Fruit fly (Drosophila melanogaster) whole organism, embryonic: ENCODE measurements around the gene CG46335.

Source experiments
- Atf-2 ChIP-seq: fragments of 200-800 bp; sonication (Bioruptor generic); optimal IDR thresholded peaks from 2 replicates; lab custom pipeline; 2016; ENCODE audit warnings: missing biosample characterization, missing genetic modification characterization
- BEAF-32 ChIP-seq: fragments of 200-800 bp; sonication (Bioruptor generic); optimal IDR thresholded peaks from 3 replicates; lab custom pipeline; 2017; ENCODE audit warnings: missing biosample characterization, missing genetic modification characterization, mild to moderate bottlenecking, moderate library complexity, missing genetic modification reagents
- CG11504 ChIP-seq: fragments of 200-800 bp; sonication (Bioruptor generic); optimal IDR thresholded peaks from 3 replicates; lab custom pipeline; 2019; ENCODE audit warnings: missing biosample characterization, mild to moderate bottlenecking, missing genetic modification characterization, moderate library complexity
- CG12071 ChIP-seq: fragments of 200-800 bp; sonication (Bioruptor generic); optimal IDR thresholded peaks from 3 replicates; lab custom pipeline; 2018; ENCODE audit warnings: missing biosample characterization, mild to moderate bottlenecking, missing genetic modification characterization
- CG13424 ChIP-seq: fragments of 200-800 bp; sonication (Bioruptor generic); optimal IDR thresholded peaks from 2 replicates; lab custom pipeline; 2019; ENCODE audit warnings: missing biosample characterization, mild to moderate bottlenecking, missing genetic modification characterization, moderate library complexity
- CG14050 ChIP-seq: fragments of 200-800 bp; sonication (Bioruptor generic); IDR thresholded peaks from 3 replicates; pipeline ENCODE4 v1.3.6; 2022; ENCODE audit warnings: missing biosample characterization, missing genetic modification characterization
- CG17328 ChIP-seq: fragments of 200-800 bp; sonication (Bioruptor generic); IDR thresholded peaks from 2 replicates; pipeline ENCODE4 v1.3.6; 2022; ENCODE audit warnings: missing biosample characterization, missing genetic modification characterization
- CG17361 ChIP-seq: fragments of 200-800 bp; sonication (Bioruptor generic); IDR thresholded peaks from 3 replicates; pipeline ENCODE4 v1.3.6; 2022; ENCODE audit warnings: missing biosample characterization, missing genetic modification characterization
- CG2199 ChIP-seq: fragments of 200-800 bp; sonication (Bioruptor generic); IDR thresholded peaks from 3 replicates; pipeline ENCODE4 v1.3.6; 2022; ENCODE audit warnings: missing biosample characterization, missing genetic modification characterization
- CG2712 ChIP-seq: fragments of 200-800 bp; optimal IDR thresholded peaks from 3 replicates; lab custom pipeline; 2019; ENCODE audit warnings: missing biosample characterization, mild to moderate bottlenecking, missing genetic modification characterization, moderate library complexity
- CG30431 ChIP-seq: fragments of 200-800 bp; sonication (Bioruptor generic); optimal IDR thresholded peaks from 2 replicates; lab custom pipeline; 2017; ENCODE audit warnings: missing biosample characterization, missing genetic modification characterization
- CG33557 ChIP-seq: fragments of 200-800 bp; sonication (Bioruptor generic); optimal IDR thresholded peaks from 2 replicates; lab custom pipeline; 2019; ENCODE audit warnings: missing biosample characterization, mild to moderate bottlenecking, missing genetic modification characterization, moderate library complexity
- CG4707 ChIP-seq: fragments of 200-800 bp; sonication (Bioruptor generic); optimal IDR thresholded peaks from 2 replicates; lab custom pipeline; 2018; ENCODE audit warnings: missing biosample characterization, mild to moderate bottlenecking, missing genetic modification characterization, moderate library complexity
- CG8281 ChIP-seq: fragments of 200-800 bp; sonication (Bioruptor generic); optimal IDR thresholded peaks from 2 replicates; lab custom pipeline; 2018; ENCODE audit warnings: missing biosample characterization, mild to moderate bottlenecking, missing genetic modification characterization, moderate library complexity
- CG8924 ChIP-seq: fragments of 200-800 bp; optimal IDR thresholded peaks from 3 replicates; lab custom pipeline; 2019; ENCODE audit warnings: missing biosample characterization, mild to moderate bottlenecking, missing genetic modification characterization, moderate library complexity
- CG9609 ChIP-seq: fragments of 200-800 bp; sonication (Bioruptor generic); optimal IDR thresholded peaks from 3 replicates; lab custom pipeline; 2016; ENCODE audit warnings: missing biosample characterization, missing genetic modification characterization
- CG9817 ChIP-seq: fragments of 200-800 bp; sonication (Bioruptor generic); optimal IDR thresholded peaks from 2 replicates; lab custom pipeline; 2018; ENCODE audit warnings: missing biosample characterization, mild to moderate bottlenecking, missing genetic modification characterization, moderate library complexity
- Deaf1 ChIP-seq: fragments of 200-800 bp; optimal IDR thresholded peaks from 3 replicates; lab custom pipeline; 2019; ENCODE audit warnings: missing biosample characterization, mild to moderate bottlenecking, missing genetic modification characterization, moderate library complexity
- Elba2 ChIP-seq: fragments of 200-800 bp; sonication (Bioruptor generic); optimal IDR thresholded peaks from 3 replicates; lab custom pipeline; 2016; ENCODE audit warnings: missing biosample characterization, missing genetic modification characterization
- HHEX ChIP-seq: fragments of 200-800 bp; sonication (Bioruptor generic); optimal IDR thresholded peaks from 3 replicates; lab custom pipeline; 2017; ENCODE audit warnings: missing biosample characterization, mild to moderate bottlenecking, missing genetic modification characterization, missing genetic modification reagents
- HLH54F ChIP-seq: fragments of 200-800 bp; sonication (Bioruptor generic); optimal IDR thresholded peaks from 3 replicates; lab custom pipeline; 2016; ENCODE audit warnings: missing biosample characterization, missing genetic modification characterization
- Hey ChIP-seq: fragments of 200-800 bp; sonication (Bioruptor generic); optimal IDR thresholded peaks from 3 replicates; lab custom pipeline; 2018; ENCODE audit warnings: missing biosample characterization, mild to moderate bottlenecking, missing genetic modification characterization
- HmgD ChIP-seq: fragments of 200-800 bp; sonication (Bioruptor generic); optimal IDR thresholded peaks from 3 replicates; lab custom pipeline; 2016; ENCODE audit warnings: missing biosample characterization, missing genetic modification characterization
- Mes4 ChIP-seq: fragments of 200-800 bp; sonication (Bioruptor generic); optimal IDR thresholded peaks from 2 replicates; lab custom pipeline; 2016; ENCODE audit warnings: missing biosample characterization, missing genetic modification characterization
- NC2α ChIP-seq: fragments of 200-800 bp; sonication (Bioruptor generic); optimal IDR thresholded peaks from 2 replicates; lab custom pipeline; 2016; ENCODE audit warnings: missing biosample characterization, missing genetic modification characterization
- Neu2 ChIP-seq: fragments of 200-800 bp; sonication (Bioruptor generic); optimal IDR thresholded peaks from 3 replicates; lab custom pipeline; 2016; ENCODE audit warnings: missing biosample characterization, missing genetic modification characterization, borderline replicate concordance
- Nf-YA ChIP-seq: fragments of 200-800 bp; sonication (Bioruptor generic); IDR thresholded peaks from 2 replicates; pipeline ENCODE4 v1.3.6; 2022; ENCODE audit warnings: missing biosample characterization, missing genetic modification characterization
- Optix ChIP-seq: fragments of 200-800 bp; sonication (Bioruptor generic); IDR thresholded peaks from 3 replicates; pipeline ENCODE4 v1.3.6; 2022; ENCODE audit warnings: missing biosample characterization, missing genetic modification characterization
- Ptx1 ChIP-seq: fragments of 200-800 bp; sonication (Bioruptor generic); IDR thresholded peaks from 2 replicates; pipeline ENCODE4 v1.3.6; 2022; ENCODE audit warnings: missing biosample characterization, missing genetic modification characterization
- Scr ChIP-seq: fragments of 200-800 bp; sonication (Bioruptor generic); IDR thresholded peaks from 2 replicates; pipeline ENCODE4 v1.3.6; 2022; ENCODE audit warnings: missing biosample characterization, missing genetic modification characterization; ENCODE audit not compliant: partially characterized antibody
- Sox100B ChIP-seq: fragments of 200-800 bp; sonication (Bioruptor generic); optimal IDR thresholded peaks from 3 replicates; lab custom pipeline; 2018; ENCODE audit warnings: missing biosample characterization, mild to moderate bottlenecking, missing genetic modification characterization
- Stat92E ChIP-seq, 3 experiments: fragments of >200 bp in 2 of 3; fragments of 200-800 bp in 1 of 3; sonication (Bioruptor generic) in 1 of 3; optimal IDR thresholded peaks; 2 replicates each; lab custom pipeline; 2017 to 2019; ENCODE audit warnings: missing biosample characterization in 3 of 3, missing genetic modification characterization in 3 of 3, mild to moderate bottlenecking in 1 of 3, moderate library complexity in 1 of 3
- YL-1 ChIP-seq: fragments of 200-800 bp; sonication (Bioruptor generic); optimal IDR thresholded peaks from 3 replicates; lab custom pipeline; 2017; ENCODE audit warnings: missing biosample characterization, mild to moderate bottlenecking, missing genetic modification characterization
- aop ChIP-seq: fragments of 200-800 bp; sonication (Bioruptor generic); IDR thresholded peaks from 2 replicates; pipeline ENCODE4 v1.3.6; 2022; ENCODE audit warnings: missing biosample characterization, missing genetic modification characterization
- bab2 ChIP-seq: fragments of 200-800 bp; sonication (Bioruptor generic); optimal IDR thresholded peaks from 2 replicates; lab custom pipeline; 2016; ENCODE audit warnings: missing biosample characterization, missing genetic modification characterization
- bcd ChIP-seq: fragments of 200-800 bp; sonication (Bioruptor generic); optimal IDR thresholded peaks from 2 replicates; lab custom pipeline; 2017; ENCODE audit warnings: missing biosample characterization, mild to moderate bottlenecking, missing genetic modification characterization
- dmrt11E ChIP-seq: fragments of 200-800 bp; sonication (Bioruptor generic); optimal IDR thresholded peaks from 3 replicates; lab custom pipeline; 2018; ENCODE audit warnings: missing biosample characterization, mild to moderate bottlenecking, missing genetic modification characterization, moderate library complexity
- gem ChIP-seq: fragments of 200-800 bp; sonication (Bioruptor generic); optimal IDR thresholded peaks from 2 replicates; lab custom pipeline; 2019; ENCODE audit warnings: missing biosample characterization, mild to moderate bottlenecking, missing genetic modification characterization, moderate library complexity
- gsb ChIP-seq: fragments of 200-800 bp; sonication (Bioruptor generic); IDR thresholded peaks from 2 replicates; pipeline ENCODE4 v1.3.6; 2022; ENCODE audit warnings: missing biosample characterization, missing genetic modification characterization
- hb ChIP-seq: fragments of 200-800 bp; sonication (Bioruptor generic); IDR thresholded peaks from 3 replicates; pipeline ENCODE4 v1.3.6; 2022; ENCODE audit warnings: missing biosample characterization, missing genetic modification characterization; ENCODE audit not compliant: partially characterized antibody
- hkb ChIP-seq, 2 experiments: fragments of 200-800 bp in 1 of 2; fragments of >200 bp in 1 of 2; sonication (Bioruptor generic) in 1 of 2; IDR thresholded peaks in 1 of 2; optimal IDR thresholded peaks in 1 of 2; 2 replicates each; pipeline versions ENCODE4 v1.3.6 to Lab custom; 2017 to 2022; ENCODE audit warnings: missing biosample characterization in 1 of 2, missing genetic modification characterization in 1 of 2
- lmd ChIP-seq: fragments of 200-800 bp; sonication (Bioruptor generic); IDR thresholded peaks from 2 replicates; pipeline ENCODE4 v1.3.6; 2022; ENCODE audit warnings: missing biosample characterization, missing genetic modification characterization
- nerfin-2 ChIP-seq: fragments of 200-800 bp; sonication (Bioruptor generic); IDR thresholded peaks from 2 replicates; pipeline ENCODE4 v1.3.6; 2022; ENCODE audit warnings: missing biosample characterization, missing genetic modification characterization; ENCODE audit not compliant: partially characterized antibody
- onecut ChIP-seq: fragments of 200-800 bp; sonication (Bioruptor generic); IDR thresholded peaks from 2 replicates; pipeline ENCODE4 v1.3.6; 2022; ENCODE audit warnings: missing biosample characterization, missing genetic modification characterization
- pan ChIP-seq, 4 experiments: fragments of >200 bp in 3 of 4; fragments of 200-800 bp in 1 of 4; sonication (Bioruptor generic) in 1 of 4; optimal IDR thresholded peaks in 3 of 4; IDR thresholded peaks in 1 of 4; 2 replicates each; pipeline versions ENCODE4 v1.3.6 to Lab custom; 2017 to 2022; ENCODE audit warnings: missing biosample characterization in 2 of 4, missing genetic modification characterization in 2 of 4, mixed read lengths in 1 of 4
- sens-2 ChIP-seq: fragments of 200-800 bp; sonication (Bioruptor generic); IDR thresholded peaks from 2 replicates; pipeline ENCODE4 v1.3.6; 2022; ENCODE audit warnings: missing biosample characterization, missing genetic modification characterization
- shn ChIP-seq: fragments of 200-800 bp; sonication (Bioruptor generic); optimal IDR thresholded peaks from 3 replicates; lab custom pipeline; 2016; ENCODE audit warnings: missing biosample characterization, missing genetic modification characterization
- ssp ChIP-seq: fragments of 200-800 bp; sonication (Bioruptor generic); IDR thresholded peaks from 2 replicates; pipeline ENCODE4 v1.3.6; 2022; ENCODE audit warnings: missing biosample characterization, missing genetic modification characterization
- vvl ChIP-seq: fragments of 200-800 bp; sonication (Bioruptor generic); IDR thresholded peaks from 2 replicates; pipeline ENCODE4 v1.3.6; 2022; ENCODE audit warnings: missing biosample characterization, missing genetic modification characterization

CG46335 gene

DNA sequence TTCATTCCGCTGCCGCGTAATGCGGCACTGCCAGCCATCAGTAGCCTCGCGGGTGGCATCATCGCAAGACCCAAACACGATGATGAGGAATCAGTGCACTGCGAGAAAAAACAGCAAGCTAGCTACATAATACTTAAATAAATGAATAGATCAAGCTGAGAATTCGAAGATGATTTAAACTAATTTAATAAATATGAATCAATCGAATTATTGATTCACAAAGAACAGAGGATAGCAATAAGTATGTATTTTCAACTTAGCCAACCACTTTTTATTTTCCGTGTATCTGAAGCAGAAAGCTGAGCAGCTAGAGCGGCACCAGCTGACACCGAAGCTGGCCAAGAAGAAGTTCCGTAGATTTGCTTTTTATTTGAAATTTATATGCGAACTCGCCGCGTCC, 44.7 kb upstream of the CG46335 start (continued):
- TF ChIP-seq hkb (optimal IDR thresholded peaks at IDR 0.05; lab: Kevin White, UChicago) (no peak), hkb (GFP tag; IDR thresholded peaks at IDR 0.05; lab: Robert Waterston, UW) (peak; percentile 37; the same call in 1 of the 2 replicates), bcd (no peak), bab2 (GFP tag; lab: Kevin White, UChicago) (no peak), Nf-YA (no peak), CG2199 (0 out of 3 replicates have a peak, but pooled peaks have one; percentile 23), CG12071 (GFP tag; lab: Kevin White, UChicago) (no peak), Ptx1 (GFP tag; lab: Robert Waterston, UW) (0 out of 2 replicates have a peak, but pooled peaks have one; percentile 19), CG8924 (tag; lab: Kevin White, UChicago) (no peak), Optix (GFP tag; lab: Robert Waterston, UW) (no peak), HmgD (GFP tag; lab: Kevin White, UChicago) (no peak), Elba2 (no peak), onecut (peak; percentile 30; the same call in 1 of the 2 replicates), nerfin-2 (GFP tag; lab: Robert Waterston, UW) (no peak), ssp (no peak), CG33557 (no peak), shn (GFP tag; lab: Kevin White, UChicago) (no peak), dmrt11E (tag; lab: Kevin White, UChicago) (no peak), vvl (peak; percentile 40; the same call in 1 of the 2 replicates), HHEX (GFP tag; lab: Kevin White, UChicago) (no peak), Deaf1 (tag; lab: Kevin White, UChicago) (no peak), NC2α (no peak), Stat92E (GFP tag; optimal IDR thresholded peaks at IDR 0.05; lab: Kevin White, UChicago) (no peak), CG30431 (GFP tag; lab: Kevin White, UChicago) (no peak), CG17361 (GFP tag; lab: Robert Waterston, UW) (0 out of 3 replicates have a peak, but pooled peaks have one; percentile 21), CG9817 (tag; lab: Kevin White, UChicago) (no peak), HLH54F (GFP tag; lab: Kevin White, UChicago) (no peak), Mes4 (GFP tag; lab: Kevin White, UChicago) (no peak), CG4707 (no peak), gem (tag; lab: Kevin White, UChicago) (peak; percentile 38), lmd (GFP tag; lab: Robert Waterston, UW) (peak; percentile 18; the same call in 1 of the 2 replicates), gsb (GFP tag; lab: Robert Waterston, UW) (no peak), CG9609 (no peak), CG11504 (peak; percentile 46), pan (optimal IDR thresholded peaks at IDR 0.05; lab: Kevin White, UChicago) (no peak), pan (GFP tag; optimal IDR thresholded peaks at IDR 0.05 in 1 of 2, IDR thresholded peaks at IDR 0.05 in 1 of 2) (peak in 1 of 2 experiments; percentile 7), sens-2 (GFP tag; lab: Robert Waterston, UW) (no peak), CG8281 (tag; lab: Kevin White, UChicago) (no peak), BEAF-32 (GFP tag; lab: Kevin White, UChicago) (no peak), CG13424 (tag; lab: Kevin White, UChicago) (peak; percentile 17), hb (GFP tag; lab: Robert Waterston, UW) (no peak), YL-1 (GFP tag; lab: Kevin White, UChicago) (no peak), Scr (GFP tag; lab: Robert Waterston, UW) (no peak), CG17328 (GFP tag; lab: Robert Waterston, UW) (peak; percentile 29; the same call in 1 of the 2 replicates), Atf-2 (GFP tag; lab: Kevin White, UChicago) (no peak), CG14050 (GFP tag; lab: Robert Waterston, UW) (no peak), aop (GFP tag; lab: Robert Waterston, UW) (no peak), CG2712 (peak; percentile 18), Sox100B (no peak), Hey (tag; lab: Kevin White, UChicago) (no peak), Neu2 (GFP tag; lab: Kevin White, UChicago) (no peak)
